Fruit fly (Drosophila melanogaster) Kc167 (cell line): ENCODE data around the gene RYa-R.
A peak's percentile ranks its signal among the peaks of the same experiment; 100 is the strongest.

Experiments used
- Myc ChIP-seq: fragments of >200 bp; optimal IDR thresholded peaks from 2 replicates; lab custom pipeline; 2017; ENCODE audit warnings: missing external identifiers
- Sin3A ChIP-seq: fragments of >200 bp; optimal IDR thresholded peaks from 2 replicates; lab custom pipeline; 2018; ENCODE audit warnings: missing external identifiers
- h ChIP-seq: fragments of >200 bp; optimal IDR thresholded peaks from 3 replicates; lab custom pipeline; 2018; ENCODE audit warnings: missing external identifiers
- insv ChIP-seq: fragments of >200 bp; optimal IDR thresholded peaks from 3 replicates; lab custom pipeline; 2018; ENCODE audit warnings: missing external identifiers
- psq ChIP-seq: fragments of >200 bp; optimal IDR thresholded peaks from 2 replicates; lab custom pipeline; 2017; ENCODE audit warnings: missing external identifiers
- ttk ChIP-seq: sonication (Bioruptor generic); optimal IDR thresholded peaks from 2 replicates; lab custom pipeline; 2017; ENCODE audit warnings: missing external identifiers

Gene RYa-R

DNA sequence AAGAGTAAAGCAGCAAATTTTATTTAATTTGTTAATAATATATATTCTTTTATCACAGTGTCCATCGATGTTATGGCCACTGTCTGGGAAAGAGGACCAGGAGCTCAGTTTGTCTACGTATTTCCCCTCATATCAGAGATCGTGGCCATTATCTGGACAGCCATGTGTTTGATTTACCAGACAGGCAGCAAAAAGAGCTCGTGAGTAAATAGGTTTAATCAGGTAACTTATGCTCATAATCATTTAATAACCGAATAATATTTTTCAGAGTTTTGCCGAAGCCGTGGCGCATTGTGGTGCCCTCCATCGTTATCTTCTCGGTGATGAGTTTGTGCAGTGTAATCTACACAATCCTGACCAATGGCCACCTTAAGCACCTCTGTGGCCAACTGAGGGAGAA lies 12.3 kb upstream of the RYa-R start:
- no peak for TF ChIP-seq Myc (lab: Kevin White, UChicago)
- TF ChIP-seq Sin3A = no peak
- TF ChIP-seq insv (lab: Kevin White, UChicago) = no peak

DNA sequence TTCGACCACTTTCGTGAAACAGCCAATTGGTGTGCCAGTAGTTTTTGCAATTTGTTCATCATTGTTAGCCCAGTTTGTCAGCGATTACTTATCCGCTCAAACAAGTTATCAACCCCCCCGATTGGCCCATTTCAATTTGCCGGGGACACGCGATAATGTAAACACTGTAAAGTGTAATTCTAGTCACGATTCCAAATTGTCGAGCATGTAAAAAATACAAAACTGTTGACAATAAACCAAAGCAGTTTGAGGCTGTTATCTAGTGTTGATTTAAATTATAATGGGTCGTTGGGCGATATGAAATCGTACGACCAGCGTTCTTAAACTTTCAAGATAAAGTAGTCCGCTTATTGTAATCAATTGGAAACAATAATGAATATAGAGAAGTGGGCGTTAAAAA lies 9.3 kb upstream of the RYa-R start:
- TF ChIP-seq ttk (lab: Kevin White, UChicago) (no peak), Myc (lab: Kevin White, UChicago) (no peak), insv (lab: Kevin White, UChicago) (no peak), psq (no peak), h (lab: Kevin White, UChicago) (no peak), Sin3A (no peak)

DNA sequence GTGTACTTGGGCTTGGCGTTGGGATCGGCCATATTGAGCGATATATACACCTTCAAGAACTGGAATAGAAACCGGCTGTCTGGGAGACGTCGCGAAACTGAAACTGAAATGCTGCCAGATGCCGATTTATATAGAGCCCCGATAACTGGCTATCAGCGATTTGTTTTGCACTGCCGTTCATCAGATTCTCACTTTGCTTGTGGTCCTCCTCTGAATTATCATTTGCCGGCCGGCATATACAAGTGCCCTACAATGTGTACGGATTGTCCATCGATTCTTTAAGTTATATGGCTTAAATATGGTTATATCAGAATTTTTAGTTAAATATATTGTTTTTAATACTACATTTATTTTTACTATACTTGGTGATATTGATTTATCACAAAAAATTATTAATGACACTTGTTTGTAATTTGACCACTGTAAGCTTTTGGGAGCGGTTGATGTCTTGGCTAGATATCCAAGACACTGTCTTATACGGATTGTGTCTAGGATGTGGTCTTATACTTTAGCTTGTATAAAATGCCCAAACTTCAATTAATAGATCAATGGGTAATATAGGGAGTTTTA lies 8.3 kb upstream of the RYa-R start, which contains the start of gene CG31075:
Gene CG31075 (minus strand): TSS at position 106 of the 570 bp plus-strand sequence.
- TF ChIP-seq Myc (lab: Kevin White, UChicago) = no peak
- no peak for TF ChIP-seq Sin3A
- peak; percentile 54 for TF ChIP-seq psq

DNA sequence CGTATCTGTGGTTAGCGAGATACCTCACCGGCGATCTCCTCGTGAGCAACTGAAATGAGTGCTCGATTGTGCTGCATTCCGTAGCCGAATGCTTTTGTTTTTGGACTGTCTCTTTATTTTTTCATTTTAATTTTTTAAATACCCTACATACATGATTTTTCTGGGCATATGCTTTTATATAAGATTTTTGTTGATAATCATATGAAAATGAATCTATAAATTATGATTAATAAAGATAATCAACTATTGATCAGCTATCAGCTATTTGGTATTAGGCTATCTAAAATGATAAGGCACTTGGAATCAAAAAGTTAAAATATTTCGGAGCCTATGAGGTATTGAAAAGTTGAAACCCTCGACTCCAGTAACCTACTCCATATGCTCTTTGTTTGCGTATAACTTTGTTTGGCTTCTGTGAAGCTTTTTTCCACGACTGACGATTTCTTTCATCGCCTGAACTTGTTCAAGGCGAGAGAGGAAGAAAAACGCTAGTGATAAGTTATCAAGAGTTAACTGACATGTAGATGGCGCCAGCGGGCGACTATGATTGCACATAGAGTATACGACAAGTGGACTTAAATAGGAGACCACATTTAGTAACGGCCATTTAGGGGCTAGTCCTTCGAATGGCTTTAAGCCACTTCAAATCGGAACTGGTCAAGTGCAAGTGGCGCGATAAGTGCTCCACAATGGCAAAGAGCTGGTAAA lies 6.8 kb upstream of the RYa-R start, which contains the start of gene CG31076:
Gene CG31076 (minus strand): TSS at position 51 of the 708 bp plus-strand sequence.
- no peak for TF ChIP-seq ttk (lab: Kevin White, UChicago)

DNA sequence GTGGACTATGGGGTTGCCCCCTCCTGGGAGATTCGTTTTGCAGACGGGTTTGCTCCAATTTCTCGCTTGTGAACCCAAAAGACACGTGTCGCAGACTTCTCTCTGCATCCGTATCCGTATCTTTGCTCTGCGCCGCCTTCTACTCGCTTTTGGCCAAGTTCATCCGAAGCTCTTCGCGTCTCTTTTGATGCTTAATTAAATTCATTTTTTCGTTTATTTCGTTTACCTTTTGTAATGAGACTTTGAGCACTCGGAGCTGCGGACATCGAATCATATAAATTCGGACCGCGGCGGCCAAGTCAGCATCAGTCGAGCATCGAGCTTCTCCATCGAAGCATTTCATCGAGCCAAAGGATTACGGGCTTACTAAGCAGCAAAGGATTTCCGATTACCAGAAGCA lies 2.2 kb upstream of the RYa-R start, which contains the start of gene TwdlC:
Gene TwdlC (plus strand): TSS at position 301 of the 400 bp plus-strand sequence.
- TF ChIP-seq Myc (lab: Kevin White, UChicago) (no peak), ttk (lab: Kevin White, UChicago) (no peak), psq (no peak), insv (lab: Kevin White, UChicago) (no peak), h (lab: Kevin White, UChicago) (no peak), Sin3A (no peak)

DNA sequence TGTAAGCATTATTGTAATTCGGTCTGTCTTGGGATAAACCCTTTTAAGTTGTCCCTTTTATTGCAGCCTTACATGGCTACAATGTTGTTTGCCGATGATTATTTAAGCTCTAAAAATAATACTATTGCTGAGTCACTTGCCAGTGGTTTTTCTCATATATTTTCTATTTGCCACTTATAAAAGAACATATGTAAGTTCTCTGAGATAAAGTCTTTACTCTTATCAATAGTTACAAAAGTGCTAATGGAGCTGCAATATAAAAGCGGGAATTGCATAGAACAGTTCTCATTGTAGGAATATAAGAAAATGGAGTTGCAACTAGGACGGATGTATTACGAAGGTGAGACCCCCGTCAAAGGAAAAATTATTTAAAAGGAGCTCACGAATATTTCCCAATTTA lies 2.7 kb downstream of the RYa-R start, which contains the start of gene CG31077:
Gene CG31077 (plus strand): TSS at position 301 of the 400 bp plus-strand sequence.
- TF ChIP-seq psq = no peak
- TF ChIP-seq insv (lab: Kevin White, UChicago) = no peak
- TF ChIP-seq Sin3A = no peak
- no peak for TF ChIP-seq h (lab: Kevin White, UChicago)

DNA sequence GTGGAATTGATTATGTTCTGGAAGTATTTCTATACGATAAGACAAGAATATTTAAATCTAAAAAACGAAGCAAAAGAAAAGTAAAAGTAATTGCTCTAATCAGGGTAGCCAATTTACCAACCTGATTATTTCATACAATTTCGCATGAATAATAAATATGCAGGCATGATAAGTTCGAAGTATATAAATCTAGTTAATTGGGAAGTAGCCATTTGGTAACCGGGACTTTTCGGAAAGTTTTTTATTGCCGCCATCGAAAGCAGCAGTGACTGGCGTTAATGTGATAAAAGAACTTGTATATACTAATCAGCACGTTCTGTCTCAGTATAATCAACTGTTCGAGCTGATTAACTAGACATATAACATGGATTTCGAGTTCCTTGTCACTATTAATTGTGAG lies 6.0 kb downstream of the RYa-R start:
- TF ChIP-seq ttk (lab: Kevin White, UChicago) (no peak), h (lab: Kevin White, UChicago) (no peak)

DNA sequence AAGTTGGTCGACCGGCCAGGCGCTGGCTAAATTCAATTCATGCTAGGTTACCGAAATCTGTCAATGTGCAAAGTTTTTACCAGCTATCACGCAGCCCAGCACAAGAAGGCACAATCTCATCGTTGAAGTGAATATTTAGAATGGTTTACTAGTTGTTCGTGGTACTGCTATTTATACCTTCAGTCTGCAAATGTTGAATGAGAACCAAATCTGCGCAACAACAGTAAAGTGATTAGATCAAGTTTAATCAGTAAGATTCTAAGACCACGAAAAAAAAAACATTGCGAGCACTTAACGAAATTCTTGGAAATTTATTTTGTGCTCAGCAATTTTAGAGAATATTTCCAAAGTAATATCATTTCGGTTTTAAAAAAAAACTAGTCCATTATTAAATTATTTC lies 8.6 kb downstream of the RYa-R start, which contains the start of gene CG6296:
Gene CG6296 (minus strand): TSS at position 132 of the 400 bp plus-strand sequence.
- no peak for TF ChIP-seq insv (lab: Kevin White, UChicago)
- no peak for TF ChIP-seq psq
- no peak for TF ChIP-seq h (lab: Kevin White, UChicago)
- no peak for TF ChIP-seq Myc (lab: Kevin White, UChicago)
- no peak for TF ChIP-seq Sin3A
- TF ChIP-seq ttk (lab: Kevin White, UChicago) = no peak

DNA sequence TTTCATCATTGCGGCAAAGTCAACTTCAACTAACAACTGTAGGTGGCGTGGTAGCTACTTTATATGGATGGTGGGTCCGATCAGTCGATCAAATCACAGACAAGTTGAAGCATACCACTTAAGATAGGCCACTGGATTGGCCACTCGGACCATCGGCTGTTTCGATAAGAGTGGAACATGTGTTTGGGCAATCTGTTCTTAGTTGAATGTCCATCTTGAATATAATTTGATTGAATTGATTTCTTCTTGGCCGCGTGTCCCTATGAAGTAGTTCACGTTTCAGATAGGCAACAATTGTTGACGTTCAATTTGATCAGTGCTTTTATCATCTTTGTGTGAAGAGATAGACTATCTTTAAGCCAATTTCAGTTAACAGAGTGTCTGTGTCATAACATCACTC lies 10.2 kb downstream of the RYa-R start, which contains the start of gene CG6295:
Gene CG6295 (minus strand): TSS at position 34 of the 400 bp plus-strand sequence.
- no peak for TF ChIP-seq ttk (lab: Kevin White, UChicago)
- no peak for TF ChIP-seq Myc (lab: Kevin White, UChicago)
- TF ChIP-seq Sin3A = no peak
- no peak for TF ChIP-seq psq
- no peak for TF ChIP-seq h (lab: Kevin White, UChicago)
- no peak for TF ChIP-seq insv (lab: Kevin White, UChicago)

DNA sequence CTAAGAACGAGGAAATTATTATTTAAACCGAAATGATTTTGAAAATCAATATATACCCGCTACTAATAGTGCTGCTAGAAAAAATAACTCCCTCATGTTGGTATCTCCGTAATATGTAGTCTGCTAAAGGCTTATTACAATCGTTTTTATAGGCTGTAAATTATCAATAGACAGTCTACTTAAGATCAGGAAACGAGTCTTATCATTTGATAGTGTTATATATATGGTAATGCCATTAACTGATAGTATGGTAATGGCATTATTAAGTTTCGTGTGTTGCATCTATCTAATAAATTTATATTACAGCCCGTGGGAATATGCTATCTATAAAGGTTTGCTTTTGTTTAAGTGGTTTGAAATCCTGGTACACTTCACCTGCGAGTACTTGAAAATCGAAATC lies 21.4 kb downstream of the RYa-R start, which contains the start of gene CG17192:
Gene CG17192 (minus strand): TSS at position 101 of the 400 bp plus-strand sequence.
- TF ChIP-seq psq (no peak), Myc (lab: Kevin White, UChicago) (no peak), h (lab: Kevin White, UChicago) (no peak), ttk (lab: Kevin White, UChicago) (no peak), Sin3A (no peak), insv (lab: Kevin White, UChicago) (no peak)

DNA sequence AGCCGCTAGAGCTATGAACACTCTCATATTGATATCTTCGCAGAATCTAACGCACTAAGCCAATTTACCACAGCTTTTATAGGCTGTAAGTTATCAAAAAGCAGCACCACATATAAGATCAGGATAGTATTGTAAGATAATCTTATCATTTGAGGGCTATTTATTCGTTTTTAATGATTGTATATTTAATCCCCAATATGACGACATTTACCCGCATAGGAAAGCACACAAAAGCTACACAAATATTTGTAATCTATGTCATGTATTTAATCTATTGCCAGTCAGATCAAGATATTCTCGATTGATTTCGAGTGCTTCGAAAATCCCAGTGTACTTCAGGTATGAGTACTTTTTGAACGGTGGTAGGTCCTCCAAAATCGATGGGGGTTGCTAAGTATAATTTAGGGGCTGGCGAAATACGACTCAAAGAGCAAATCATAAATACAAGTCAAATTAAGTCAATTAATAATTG lies 23.0 kb downstream of the RYa-R start, which contains the start of gene CG17191:
Gene CG17191 (minus strand): TSS at position 51 of the 472 bp plus-strand sequence.
- TF ChIP-seq ttk (lab: Kevin White, UChicago) (no peak), Myc (lab: Kevin White, UChicago) (no peak), insv (lab: Kevin White, UChicago) (no peak), h (lab: Kevin White, UChicago) (no peak), Sin3A (no peak), psq (no peak)

DNA sequence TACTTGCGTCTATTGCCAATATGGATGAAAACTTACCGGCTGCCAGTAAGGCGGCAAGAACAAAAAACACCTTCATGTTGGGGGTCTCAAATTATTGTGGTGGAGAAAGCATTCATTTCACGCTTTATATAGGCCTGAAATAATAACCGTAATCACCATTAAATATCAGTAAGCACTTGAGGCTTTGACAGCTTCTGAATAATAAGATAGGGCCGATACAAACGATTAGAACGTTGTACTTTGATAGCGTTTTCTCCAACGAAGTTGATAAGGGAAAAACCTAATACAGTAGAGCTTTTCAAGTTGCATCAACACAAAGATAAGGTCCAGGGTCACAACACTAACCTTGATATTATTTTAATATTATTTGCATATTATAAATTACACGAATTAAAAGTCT lies 24.5 kb downstream of the RYa-R start, which contains the start of gene CG6283:
Gene CG6283 (minus strand): TSS at position 101 of the 400 bp plus-strand sequence.
- TF ChIP-seq ttk (lab: Kevin White, UChicago) (no peak), Myc (lab: Kevin White, UChicago) (no peak), Sin3A (no peak), h (lab: Kevin White, UChicago) (no peak), insv (lab: Kevin White, UChicago) (no peak), psq (no peak)
